Worm (Caenorhabditis elegans) whole organism, midembryonic: ENCODE results near the gene T01H3.5.

Experiments used
- flt-1 ChIP-seq: fragments of 200-800 bp; sonication (Bioruptor generic); IDR thresholded peaks from 2 replicates; pipeline ENCODE4 v1.3.6; 2022; ENCODE audit warnings: missing genetic modification characterization, missing compliant biosample characterization
- ref-1 ChIP-seq: fragments of 200-800 bp; sonication (Bioruptor generic); conservative IDR thresholded peaks from 2 replicates; pipeline ENCODE4 v1.3.6; 2022; ENCODE audit warnings: missing genetic modification reagents, missing genetic modification characterization, missing compliant biosample characterization
- ztf-29 ChIP-seq: fragments of 200-800 bp; sonication (Bioruptor generic); IDR thresholded peaks from 2 replicates; pipeline ENCODE4 v1.3.6; 2022; ENCODE audit warnings: missing genetic modification reagents, missing genetic modification characterization, missing compliant biosample characterization

- no peak for TF ChIP-seq ref-1 (GFP tag; lab: Robert Waterston, UW)
- no peak for TF ChIP-seq flt-1 (GFP tag; lab: Robert Waterston, UW)
- no peak for TF ChIP-seq ztf-29 (GFP tag; lab: Robert Waterston, UW)
Measured at ce11 chrII:7893648-7894047, 14.2 kb downstream of the T01H3.5 start.
